Worm (Caenorhabditis elegans) whole organism, mixed stage, embryonic: ENCODE results near the gene ZK945.7.

Experiments used
- M03D4.4 ChIP-seq: sonication (generic microtip); optimal IDR thresholded peaks from 2 replicates; lab custom pipeline; 2017; ENCODE audit warnings: mild to moderate bottlenecking, missing genetic modification characterization, missing compliant biosample characterization
- bed-3 ChIP-seq: fragments of 200-800 bp; sonication (Bioruptor generic); optimal IDR thresholded peaks from 3 replicates; lab custom pipeline; 2018; ENCODE audit warnings: mild to moderate bottlenecking, missing genetic modification characterization, moderate library complexity, missing compliant biosample characterization
- blmp-1 ChIP-seq: fragments of 150-350 bp; optimal IDR thresholded peaks from 2 replicates; lab custom pipeline; 2014; ENCODE audit warnings: missing biosample characterization, missing genetic modification characterization
- ceh-39 ChIP-seq: fragments of 150-350 bp; optimal IDR thresholded peaks from 2 replicates; lab custom pipeline; 2014; ENCODE audit warnings: missing biosample characterization, missing genetic modification characterization
- ceh-43 ChIP-seq: fragments of 200-800 bp; sonication (Bioruptor generic); optimal IDR thresholded peaks from 2 replicates; lab custom pipeline; 2018; ENCODE audit warnings: mild to moderate bottlenecking, missing genetic modification characterization, moderate library complexity, missing compliant biosample characterization
- ceh-83 ChIP-seq: fragments of 200-800 bp; sonication (Bioruptor generic); optimal IDR thresholded peaks from 2 replicates; lab custom pipeline; 2018; ENCODE audit warnings: mild to moderate bottlenecking, missing genetic modification characterization, missing compliant biosample characterization
- cnd-1 ChIP-seq: fragments of 200-800 bp; sonication (Bioruptor generic); optimal IDR thresholded peaks from 2 replicates; lab custom pipeline; 2018; ENCODE audit warnings: mild to moderate bottlenecking, missing genetic modification characterization, missing compliant biosample characterization
- drap-1 ChIP-seq: fragments of 200-800 bp; sonication (Bioruptor generic); optimal IDR thresholded peaks from 3 replicates; lab custom pipeline; 2018; ENCODE audit warnings: mild to moderate bottlenecking, missing genetic modification characterization, missing compliant biosample characterization
- elt-1 ChIP-seq: sonication (generic microtip); optimal IDR thresholded peaks from 2 replicates; lab custom pipeline; 2017; ENCODE audit warnings: missing genetic modification characterization, mild to moderate bottlenecking, missing compliant biosample characterization, antibody characterized with exemption, moderate library complexity, borderline replicate concordance; ENCODE audit not compliant: insufficient read depth
- ham-2 ChIP-seq: fragments of 200-800 bp; sonication (Bioruptor generic); optimal IDR thresholded peaks from 2 replicates; lab custom pipeline; 2018; ENCODE audit warnings: mild to moderate bottlenecking, missing genetic modification characterization, missing compliant biosample characterization
- hlh-1 ChIP-seq: fragments of 150-350 bp; optimal IDR thresholded peaks from 2 replicates; lab custom pipeline; 2014; ENCODE audit warnings: missing biosample characterization, missing genetic modification reagents, missing genetic modification characterization
- lin-13 ChIP-seq: fragments of 150-350 bp; optimal IDR thresholded peaks from 2 replicates; lab custom pipeline; 2014; ENCODE audit warnings: missing biosample characterization, missing genetic modification characterization
- lsy-2 ChIP-seq: fragments of 150-350 bp; optimal IDR thresholded peaks from 2 replicates; lab custom pipeline; 2014; ENCODE audit warnings: missing biosample characterization, missing genetic modification characterization
- mab-5 ChIP-seq: fragments of 150-350 bp; optimal IDR thresholded peaks from 2 replicates; lab custom pipeline; 2014; ENCODE audit warnings: missing biosample characterization, missing genetic modification characterization
- mep-1 ChIP-seq: fragments of 150-350 bp; optimal IDR thresholded peaks from 2 replicates; lab custom pipeline; 2017; ENCODE audit warnings: missing biosample characterization, missing genetic modification reagents, missing genetic modification characterization, inconsistent platforms
- mls-2 ChIP-seq: sonication (generic microtip); optimal IDR thresholded peaks from 2 replicates; lab custom pipeline; 2016; ENCODE audit warnings: mild to moderate bottlenecking, missing genetic modification characterization, moderate library complexity, missing compliant biosample characterization
- nhr-12 ChIP-seq: fragments of 150-350 bp; optimal IDR thresholded peaks from 2 replicates; lab custom pipeline; 2014; ENCODE audit warnings: missing biosample characterization, missing genetic modification characterization
- nhr-2 ChIP-seq: fragments of 150-350 bp; optimal IDR thresholded peaks from 2 replicates; lab custom pipeline; 2014; ENCODE audit warnings: missing biosample characterization, missing genetic modification characterization
- nhr-237 ChIP-seq: fragments of 150-350 bp; optimal IDR thresholded peaks from 2 replicates; lab custom pipeline; 2014; ENCODE audit warnings: missing biosample characterization, missing genetic modification characterization
- nhr-28 ChIP-seq: fragments of 150-350 bp; optimal IDR thresholded peaks from 2 replicates; lab custom pipeline; 2014; ENCODE audit warnings: missing biosample characterization, missing genetic modification characterization
- nhr-76 ChIP-seq: sonication (generic microtip); optimal IDR thresholded peaks from 2 replicates; lab custom pipeline; 2017; ENCODE audit warnings: missing biosample characterization, missing genetic modification characterization
- pha-4 ChIP-seq: fragments of 150-350 bp; optimal IDR thresholded peaks from 2 replicates; lab custom pipeline; 2018; ENCODE audit warnings: missing biosample characterization, missing genetic modification reagents, missing genetic modification characterization
- sem-2 ChIP-seq: fragments of 200-800 bp; sonication (Bioruptor generic); optimal IDR thresholded peaks from 2 replicates; lab custom pipeline; 2018; ENCODE audit warnings: mild to moderate bottlenecking, missing genetic modification characterization, missing compliant biosample characterization
- snpc-4 ChIP-seq: fragments of 150-350 bp; optimal IDR thresholded peaks from 2 replicates; lab custom pipeline; 2014; ENCODE audit warnings: missing biosample characterization, missing genetic modification characterization
- tbx-8 ChIP-seq: fragments of 200-800 bp; sonication (Bioruptor generic); optimal IDR thresholded peaks from 2 replicates; lab custom pipeline; 2018; ENCODE audit warnings: mild to moderate bottlenecking, missing genetic modification characterization, moderate library complexity, missing compliant biosample characterization
- unc-120 ChIP-seq: sonication (generic microtip); optimal IDR thresholded peaks from 2 replicates; lab custom pipeline; 2017; ENCODE audit warnings: missing genetic modification characterization, missing compliant biosample characterization; ENCODE audit not compliant: poor library complexity, severe bottlenecking
- unc-39 ChIP-seq: fragments of 150-350 bp; optimal IDR thresholded peaks from 2 replicates; lab custom pipeline; 2014; ENCODE audit warnings: missing biosample characterization, missing genetic modification characterization
- unc-62 ChIP-seq: fragments of 150-350 bp; optimal IDR thresholded peaks from 2 replicates; lab custom pipeline; 2014; ENCODE audit warnings: missing biosample characterization, missing genetic modification reagents, missing genetic modification characterization
- zip-8 ChIP-seq: fragments of 150-350 bp; optimal IDR thresholded peaks from 2 replicates; lab custom pipeline; 2014; ENCODE audit warnings: missing biosample characterization, missing genetic modification characterization
- ztf-11 ChIP-seq: fragments of 150-350 bp; optimal IDR thresholded peaks from 2 replicates; lab custom pipeline; 2014; ENCODE audit warnings: missing biosample characterization, missing genetic modification characterization

The ZK945.7 gene

DNA sequence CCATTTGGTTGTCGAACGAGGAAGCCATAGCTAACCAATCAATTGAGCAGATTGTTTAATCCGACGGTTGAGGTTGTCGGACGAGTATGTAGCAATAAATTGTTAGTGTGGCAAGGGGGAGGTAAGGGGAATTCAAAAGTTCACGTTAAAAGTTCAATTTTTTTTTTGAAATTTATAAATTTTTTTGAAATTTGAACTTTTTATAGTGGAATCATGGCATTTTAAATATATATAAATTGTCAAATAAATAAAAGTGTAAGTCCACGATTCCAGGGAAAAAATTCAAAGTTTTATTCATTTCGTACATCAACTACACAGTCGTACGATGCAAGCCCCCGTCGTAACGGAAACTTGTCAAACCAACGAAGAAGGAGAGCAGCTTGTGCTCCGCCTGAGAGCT lies at the start of gene ZK945.7, which contains the start of gene ZK945.8:
TSS of gene ZK945.7 (minus strand) at position 101 of the 400 bp plus-strand sequence.
TSS of gene ZK945.8 (plus strand) at position 275 of the 400 bp plus-strand sequence.
- TF ChIP-seq snpc-4 (tag; lab: Kevin White, UChicago) (no peak), ztf-11 (tag; lab: Kevin White, UChicago) (no peak), cnd-1 (no peak), mab-5 (no peak), unc-120 (no peak), ceh-43 (GFP tag; lab: Kevin White, UChicago) (no peak)
- TF ChIP-seq, all 35 proteins: peak for 0

- TF ChIP-seq sem-2: no peak
- TF ChIP-seq zip-8: no peak
- no peak for TF ChIP-seq nhr-28 (tag; lab: Kevin White, UChicago)
- no peak for TF ChIP-seq unc-39 (tag; lab: Kevin White, UChicago)
- TF ChIP-seq hlh-1 (tag; lab: Kevin White, UChicago): no peak
- no peak for TF ChIP-seq ceh-39 (tag; lab: Kevin White, UChicago)
- TF ChIP-seq ham-2 (GFP tag; lab: Kevin White, UChicago): no peak
- no peak for TF ChIP-seq cnd-1
- no peak for TF ChIP-seq unc-62 (GFP tag; lab: Kevin White, UChicago)
- no peak for TF ChIP-seq pha-4
- TF ChIP-seq lin-13 (tag; lab: Kevin White, UChicago): no peak
- no peak for TF ChIP-seq bed-3 (GFP tag; lab: Kevin White, UChicago)
- TF ChIP-seq M03D4.4 (tag; lab: Kevin White, UChicago): no peak
- TF ChIP-seq mls-2 (tag; lab: Kevin White, UChicago): no peak
- no peak for TF ChIP-seq nhr-237 (tag; lab: Kevin White, UChicago)
These were observed 46.8 kb upstream of the ZK945.7 start, which contains the start of gene nlp-63 for ce11 chrII:10155106-10155505. Gene nlp-63, plus strand, starts transcription at chrII:10155406.

DNA sequence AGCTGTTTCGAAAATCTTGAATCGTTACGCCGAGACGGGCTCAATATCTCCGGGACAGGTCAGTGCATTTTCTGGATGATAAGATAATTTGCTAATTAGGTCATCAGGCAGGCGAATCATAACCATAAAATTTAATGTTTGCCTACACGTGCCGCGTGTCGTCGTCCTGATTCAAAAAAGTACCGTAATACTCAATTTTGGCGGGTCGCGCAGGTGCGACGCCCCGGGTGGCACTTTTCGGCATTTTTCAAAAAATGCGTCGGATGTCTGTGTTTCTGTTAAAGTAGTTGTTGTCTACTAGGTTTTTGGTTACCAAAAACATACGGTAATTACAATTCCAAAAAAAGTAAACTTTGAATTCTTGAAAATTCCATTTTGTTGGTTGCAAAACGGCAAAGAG lies 39.2 kb upstream of the ZK945.7 start:
- TF ChIP-seq ceh-83 (GFP tag; lab: Kevin White, UChicago) (no peak), nhr-28 (tag; lab: Kevin White, UChicago) (no peak), nhr-12 (no peak), tbx-8 (GFP tag; lab: Kevin White, UChicago) (no peak), unc-62 (GFP tag; lab: Kevin White, UChicago) (no peak), ceh-43 (GFP tag; lab: Kevin White, UChicago) (no peak), bed-3 (GFP tag; lab: Kevin White, UChicago) (no peak), nhr-237 (tag; lab: Kevin White, UChicago) (no peak), sem-2 (no peak), M03D4.4 (tag; lab: Kevin White, UChicago) (no peak), nhr-76 (tag; lab: Kevin White, UChicago) (no peak), unc-39 (tag; lab: Kevin White, UChicago) (no peak), unc-120 (no peak), drap-1 (GFP tag; lab: Kevin White, UChicago) (no peak), lin-13 (tag; lab: Kevin White, UChicago) (no peak), snpc-4 (tag; lab: Kevin White, UChicago) (no peak), cnd-1 (no peak), blmp-1 (tag; lab: Kevin White, UChicago) (no peak)

ce11 chrII:10146488-10146887 lies 38.2 kb upstream of the ZK945.7 start, which contains the start of gene pax-3:
Gene pax-3, plus strand, starts transcription at chrII:10146570.
- no peak for TF ChIP-seq zip-8
- peak; percentile 71 for TF ChIP-seq lsy-2

DNA sequence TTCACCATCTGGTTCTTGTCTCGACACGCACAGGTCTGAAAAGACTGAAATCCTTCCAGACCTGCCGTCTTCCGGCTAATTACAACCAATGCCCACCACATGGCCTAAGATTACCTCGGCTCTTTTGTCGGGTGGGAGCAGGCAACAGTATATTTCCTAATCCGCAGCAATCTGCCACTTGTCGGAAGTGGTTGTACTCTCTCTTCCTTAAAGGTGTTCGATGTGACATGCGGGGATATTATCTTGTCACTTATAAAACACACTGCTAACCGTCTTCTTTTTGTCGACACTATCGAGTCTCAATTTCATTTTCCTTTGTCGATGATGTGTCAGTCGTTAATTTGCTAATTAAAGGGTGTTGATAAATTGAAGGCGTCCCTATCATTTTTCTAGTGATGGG lies 35.8 kb upstream of the ZK945.7 start, which contains the start of gene F27E5.3:
TSS of gene F27E5.3 (minus strand) at position 101 of the 400 bp plus-strand sequence.
- TF ChIP-seq nhr-2 (tag; lab: Kevin White, UChicago) (peak; percentile 40), ham-2 (GFP tag; lab: Kevin White, UChicago) (no peak)
- TF ChIP-seq, all 35 proteins: peak for 1

DNA sequence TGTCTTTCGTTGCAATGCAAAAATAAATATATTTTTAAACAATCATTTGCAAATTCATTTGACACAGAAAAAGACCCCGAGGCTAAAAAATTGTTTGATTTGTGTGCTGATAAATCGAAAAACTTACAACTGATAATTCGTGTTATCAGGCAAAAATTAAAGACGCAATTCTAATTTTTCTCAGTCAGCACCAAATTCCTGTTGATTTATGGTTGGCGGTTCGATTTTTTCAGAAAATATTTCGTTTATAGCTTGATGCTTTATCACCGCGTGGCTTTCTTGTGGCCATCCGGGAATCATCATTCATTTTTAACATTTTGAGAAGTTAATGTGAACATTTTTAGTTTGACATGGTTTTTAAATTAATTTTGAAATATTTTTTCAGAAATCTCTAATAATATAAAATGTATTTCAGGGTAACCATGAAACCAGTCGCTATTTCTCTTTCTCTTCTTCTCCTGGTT lies 30.9 kb upstream of the ZK945.7 start, which contains the start of gene asah-2:
TSS of gene asah-2 (plus strand) at position 414 of the 464 bp plus-strand sequence.
- TF ChIP-seq ceh-39 (tag; lab: Kevin White, UChicago) (no peak), lsy-2 (no peak), mab-5 (no peak), mep-1 (tag; lab: Kevin White, UChicago) (no peak), lin-13 (tag; lab: Kevin White, UChicago) (no peak), unc-120 (no peak), cnd-1 (no peak), nhr-76 (tag; lab: Kevin White, UChicago) (no peak), elt-1 (no peak), nhr-28 (tag; lab: Kevin White, UChicago) (no peak), mls-2 (tag; lab: Kevin White, UChicago) (no peak)
